Worm (Caenorhabditis elegans) whole organism, L2 larva: ENCODE measurements around the gene R11E3.1.
A peak's percentile ranks its signal among the peaks of the same experiment; 100 is the strongest.

Source experiments
- C34F6.9 ChIP-seq: fragments of 150-350 bp; optimal IDR thresholded peaks from 2 replicates; lab custom pipeline; 2014; ENCODE audit warnings: missing biosample characterization, missing genetic modification characterization
- F13H6.1 ChIP-seq: sonication (generic microtip); optimal IDR thresholded peaks from 2 replicates; lab custom pipeline; 2016; ENCODE audit warnings: missing genetic modification characterization, missing compliant biosample characterization
- R02D3.7 ChIP-seq: fragments of 150-350 bp; optimal IDR thresholded peaks from 2 replicates; lab custom pipeline; 2014; ENCODE audit warnings: missing biosample characterization, missing genetic modification characterization
- alr-1 ChIP-seq: fragments of 150-350 bp; optimal IDR thresholded peaks from 2 replicates; lab custom pipeline; 2014; ENCODE audit warnings: missing biosample characterization, missing genetic modification characterization
- aly-2 ChIP-seq: fragments of 150-350 bp; optimal IDR thresholded peaks from 2 replicates; lab custom pipeline; 2014; ENCODE audit warnings: missing biosample characterization, missing genetic modification characterization
- ama-1 ChIP-seq: fragments of 150-350 bp; optimal IDR thresholded peaks from 2 replicates; lab custom pipeline; 2018; ENCODE audit warnings: inconsistent platforms
- blmp-1 ChIP-seq: sonication (generic microtip); optimal IDR thresholded peaks from 2 replicates; lab custom pipeline; 2017; ENCODE audit warnings: missing genetic modification characterization, mild to moderate bottlenecking, missing compliant biosample characterization, antibody characterized with exemption, moderate library complexity; ENCODE audit not compliant: insufficient read depth
- ceh-16 ChIP-seq: fragments of 150-350 bp; optimal IDR thresholded peaks from 2 replicates; lab custom pipeline; 2014; ENCODE audit warnings: missing biosample characterization, missing genetic modification characterization
- ceh-82 ChIP-seq: fragments of 150-350 bp; optimal IDR thresholded peaks from 2 replicates; lab custom pipeline; 2014; ENCODE audit warnings: missing biosample characterization, missing genetic modification characterization
- crh-2 ChIP-seq: sonication (generic microtip); optimal IDR thresholded peaks from 2 replicates; lab custom pipeline; 2017; ENCODE audit warnings: missing biosample characterization, missing genetic modification characterization
- dmd-4 ChIP-seq: sonication (generic microtip); optimal IDR thresholded peaks from 2 replicates; lab custom pipeline; 2017; ENCODE audit warnings: missing biosample characterization, missing genetic modification characterization
- egl-27 ChIP-seq: sonication (generic microtip); optimal IDR thresholded peaks from 3 replicates; lab custom pipeline; 2017; ENCODE audit warnings: missing biosample characterization, missing genetic modification reagents, missing genetic modification characterization
- elt-1 ChIP-seq: fragments of 150-350 bp; optimal IDR thresholded peaks from 2 replicates; lab custom pipeline; 2014; ENCODE audit warnings: missing biosample characterization, missing genetic modification characterization
- elt-3 ChIP-seq: sonication (generic microtip); optimal IDR thresholded peaks from 2 replicates; lab custom pipeline; 2017; ENCODE audit warnings: missing biosample characterization, missing genetic modification characterization
- gmeb-1 ChIP-seq: fragments of 150-350 bp; optimal IDR thresholded peaks from 2 replicates; lab custom pipeline; 2014; ENCODE audit warnings: missing biosample characterization, missing genetic modification characterization
- lin-13 ChIP-seq: fragments of 150-350 bp; optimal IDR thresholded peaks from 2 replicates; lab custom pipeline; 2014; ENCODE audit warnings: missing biosample characterization, missing genetic modification reagents, missing genetic modification characterization
- lin-39 ChIP-seq: fragments of 150-350 bp; optimal IDR thresholded peaks from 2 replicates; lab custom pipeline; 2014; ENCODE audit warnings: missing biosample characterization, missing genetic modification reagents, missing genetic modification characterization
- lsy-2 ChIP-seq, 2 experiments: fragments of 150-350 bp in 1 of 2; sonication (generic microtip) in 1 of 2; optimal IDR thresholded peaks; 2 replicates each; lab custom pipeline; 2014 to 2017; ENCODE audit warnings: missing biosample characterization in 2 of 2, missing genetic modification characterization in 2 of 2
- mab-5 ChIP-seq: fragments of 150-350 bp; optimal IDR thresholded peaks from 2 replicates; lab custom pipeline; 2014; ENCODE audit warnings: missing biosample characterization, missing genetic modification characterization
- mbf-1 ChIP-seq: sonication (generic microtip); optimal IDR thresholded peaks from 2 replicates; lab custom pipeline; 2017; ENCODE audit warnings: missing biosample characterization, missing genetic modification characterization
- mdl-1 ChIP-seq, 2 experiments: fragments of 150-350 bp in 1 of 2; sonication (generic microtip) in 1 of 2; optimal IDR thresholded peaks; 2 replicates each; lab custom pipeline; 2017; ENCODE audit warnings: missing biosample characterization in 2 of 2, missing genetic modification characterization in 2 of 2
- nhr-10 ChIP-seq: sonication (generic microtip); optimal IDR thresholded peaks from 2 replicates; lab custom pipeline; 2017; ENCODE audit warnings: missing biosample characterization, missing genetic modification characterization
- nhr-12 ChIP-seq: fragments of 150-350 bp; optimal IDR thresholded peaks from 2 replicates; lab custom pipeline; 2014; ENCODE audit warnings: missing biosample characterization, missing genetic modification characterization
- nhr-129 ChIP-seq: fragments of 150-350 bp; optimal IDR thresholded peaks from 2 replicates; lab custom pipeline; 2014; ENCODE audit warnings: missing biosample characterization, missing genetic modification characterization
- nhr-21 ChIP-seq: fragments of 150-350 bp; optimal IDR thresholded peaks from 2 replicates; lab custom pipeline; 2014; ENCODE audit warnings: missing biosample characterization, missing genetic modification characterization
- nhr-23 ChIP-seq: fragments of 150-350 bp; optimal IDR thresholded peaks from 2 replicates; lab custom pipeline; 2014; ENCODE audit warnings: missing biosample characterization, missing genetic modification reagents, missing genetic modification characterization
- nhr-237 ChIP-seq: fragments of 150-350 bp; optimal IDR thresholded peaks from 2 replicates; lab custom pipeline; 2014; ENCODE audit warnings: missing biosample characterization, missing genetic modification characterization
- nhr-25 ChIP-seq: fragments of 150-350 bp; sonication (generic microtip); optimal IDR thresholded peaks from 3 replicates; lab custom pipeline; 2014; ENCODE audit warnings: missing biosample characterization, missing genetic modification characterization
- nhr-6 ChIP-seq: fragments of 150-350 bp; optimal IDR thresholded peaks from 2 replicates; lab custom pipeline; 2014; ENCODE audit warnings: missing biosample characterization, missing genetic modification characterization
- nhr-77 ChIP-seq: fragments of 150-350 bp; optimal IDR thresholded peaks from 2 replicates; lab custom pipeline; 2014; ENCODE audit warnings: missing biosample characterization, missing genetic modification characterization
- peb-1 ChIP-seq: fragments of 150-350 bp; optimal IDR thresholded peaks from 2 replicates; lab custom pipeline; 2014; ENCODE audit warnings: missing biosample characterization, missing genetic modification characterization
- sem-4 ChIP-seq: fragments of 150-350 bp; optimal IDR thresholded peaks from 2 replicates; lab custom pipeline; 2014; ENCODE audit warnings: missing biosample characterization, missing genetic modification reagents, missing genetic modification characterization
- skn-1 ChIP-seq: sonication (generic microtip); optimal IDR thresholded peaks from 2 replicates; lab custom pipeline; 2017; ENCODE audit warnings: missing biosample characterization, missing genetic modification characterization
- sma-3 ChIP-seq: sonication (generic microtip); optimal IDR thresholded peaks from 2 replicates; lab custom pipeline; 2016; ENCODE audit warnings: missing genetic modification reagents, missing genetic modification characterization, missing compliant biosample characterization
- sma-9 ChIP-seq, 2 experiments: fragments of 150-350 bp in 1 of 2; sonication (generic microtip) in 1 of 2; optimal IDR thresholded peaks; 2 replicates each; lab custom pipeline; 2014 to 2016; ENCODE audit warnings: missing genetic modification characterization in 2 of 2, mild to moderate bottlenecking in 1 of 2, missing biosample characterization in 1 of 2, missing compliant biosample characterization in 1 of 2, missing genetic modification reagents in 1 of 2, moderate library complexity in 1 of 2
- snpc-4 ChIP-seq: fragments of 150-350 bp; optimal IDR thresholded peaks from 2 replicates; lab custom pipeline; 2014; ENCODE audit warnings: missing biosample characterization, missing genetic modification characterization
- unc-39 ChIP-seq: fragments of 150-350 bp; optimal IDR thresholded peaks from 2 replicates; lab custom pipeline; 2014; ENCODE audit warnings: missing biosample characterization, missing genetic modification characterization
- unc-55 ChIP-seq: fragments of 150-350 bp; sonication (generic microtip); optimal IDR thresholded peaks from 3 replicates; lab custom pipeline; 2014; ENCODE audit warnings: missing biosample characterization, missing genetic modification reagents, missing genetic modification characterization
- ztf-1 ChIP-seq: fragments of 200-800 bp; sonication (Bioruptor generic); conservative IDR thresholded peaks from 2 replicates; pipeline ENCODE4 v1.3.6; 2022; ENCODE audit warnings: missing genetic modification characterization, missing compliant biosample characterization
- ztf-11 ChIP-seq: sonication (generic microtip); optimal IDR thresholded peaks from 2 replicates; lab custom pipeline; 2017; ENCODE audit warnings: missing biosample characterization, missing genetic modification characterization
- ztf-4 ChIP-seq: fragments of 150-350 bp; optimal IDR thresholded peaks from 2 replicates; lab custom pipeline; 2014; ENCODE audit warnings: missing biosample characterization, missing genetic modification characterization

The R11E3.1 gene

DNA sequence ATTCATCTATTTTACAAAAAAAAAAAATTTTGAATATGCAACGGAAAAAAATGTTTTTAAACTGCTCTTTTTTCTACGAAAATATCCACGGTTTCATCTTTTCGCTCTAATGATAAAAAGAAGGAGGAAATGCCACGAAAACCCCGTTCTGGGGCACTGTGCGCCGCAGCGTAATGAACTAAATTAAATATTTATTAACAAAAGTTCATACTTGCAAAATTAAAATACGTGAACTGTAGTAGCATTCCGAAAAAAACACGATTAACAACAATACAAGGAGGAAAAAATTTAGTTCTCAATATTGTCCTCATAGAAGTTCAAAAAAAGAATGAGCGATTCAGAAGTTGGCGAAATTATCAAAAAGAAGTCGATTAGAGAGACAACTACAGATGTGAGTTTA, at the start of gene R11E3.1:
Gene R11E3.1 (plus strand): TSS at position 301 of the 400 bp plus-strand sequence.
- TF ChIP-seq ztf-11 (no peak), nhr-21 (tag; lab: Kevin White, UChicago) (no peak), blmp-1 (tag; lab: Kevin White, UChicago) (no peak), snpc-4 (tag; lab: Kevin White, UChicago) (no peak), nhr-129 (tag; lab: Kevin White, UChicago) (no peak)

ce11 chrIV:4742480-4742879, 47.1 kb upstream of the R11E3.1 start:
- TF ChIP-seq unc-39 (tag; lab: Kevin White, UChicago) (no peak), sem-4 (no peak), egl-27 (no peak), sma-9 (GFP tag; optimal IDR thresholded peaks at IDR 0.05; lab: Kevin White, UChicago) (no peak), sma-9 (tag; optimal IDR thresholded peaks at IDR 0.05; lab: Kevin White, UChicago) (no peak), ztf-11 (no peak), nhr-237 (tag; lab: Kevin White, UChicago) (no peak), peb-1 (no peak), nhr-23 (no peak)

ce11 chrIV:4744167-4744566, 45.4 kb upstream of the R11E3.1 start, which contains the start of gene hoe-1:
Gene hoe-1, minus strand, starts transcription at chrIV:4744267.
- TF ChIP-seq ceh-82 (tag; lab: Kevin White, UChicago) = no peak
- no peak for TF ChIP-seq sma-3 (GFP tag; lab: Kevin White, UChicago)
- TF ChIP-seq mab-5 (tag; lab: Kevin White, UChicago) = no peak
- TF ChIP-seq lsy-2 (tag; optimal IDR thresholded peaks at IDR 0.05; lab: Kevin White, UChicago) = no peak
- no peak for TF ChIP-seq lin-13 (GFP tag; lab: Kevin White, UChicago)
- no peak for TF ChIP-seq egl-27
- TF ChIP-seq C34F6.9 (tag; lab: Kevin White, UChicago) = no peak
- no peak for TF ChIP-seq alr-1 (tag; lab: Kevin White, UChicago)
- no peak for TF ChIP-seq aly-2 (tag; lab: Kevin White, UChicago)

- TF ChIP-seq sma-3 (GFP tag; lab: Kevin White, UChicago) (peak; percentile 49), nhr-77 (tag; lab: Kevin White, UChicago) (no peak), ztf-11 (no peak), elt-1 (no peak), dmd-4 (tag; lab: Kevin White, UChicago) (peak; percentile 2), nhr-6 (tag; lab: Kevin White, UChicago) (peak; percentile 37), F13H6.1 (tag; lab: Kevin White, UChicago) (peak; percentile 35), lin-39 (tag; lab: Kevin White, UChicago) (no peak), ztf-4 (tag; lab: Kevin White, UChicago) (no peak), peb-1 (no peak), snpc-4 (tag; lab: Kevin White, UChicago) (peak; percentile 13), R02D3.7 (tag; lab: Kevin White, UChicago) (peak; percentile 62), ama-1 (lab: Kevin White, UChicago) (peak; percentile 27), mab-5 (tag; lab: Kevin White, UChicago) (peak; percentile 78), mbf-1 (tag; lab: Kevin White, UChicago) (no peak), lsy-2 (tag; optimal IDR thresholded peaks at IDR 0.05; lab: Kevin White, UChicago) (peak; percentile 93 to 96), nhr-12 (tag; lab: Kevin White, UChicago) (no peak), nhr-25 (tag; lab: Kevin White, UChicago) (peak; percentile 73), nhr-10 (tag; lab: Kevin White, UChicago) (no peak), elt-3 (tag; lab: Kevin White, UChicago) (no peak), nhr-129 (tag; lab: Kevin White, UChicago) (peak; percentile 69), sem-4 (no peak), nhr-237 (tag; lab: Kevin White, UChicago) (no peak), ceh-16 (peak; percentile 36), sma-9 (GFP tag; optimal IDR thresholded peaks at IDR 0.05; lab: Kevin White, UChicago) (peak; percentile 60), sma-9 (tag; optimal IDR thresholded peaks at IDR 0.05; lab: Kevin White, UChicago) (no peak), mdl-1 (tag; optimal IDR thresholded peaks at IDR 0.05; lab: Kevin White, UChicago) (peak in 1 of 2 experiments; percentile 9), gmeb-1 (peak; percentile 84), egl-27 (no peak), lin-13 (GFP tag; lab: Kevin White, UChicago) (peak; percentile 60), crh-2 (tag; lab: Kevin White, UChicago) (peak; percentile 74), unc-55 (GFP tag; lab: Kevin White, UChicago) (peak; percentile 82), skn-1 (tag; lab: Kevin White, UChicago) (no peak), unc-39 (tag; lab: Kevin White, UChicago) (no peak), ztf-1 (GFP tag; lab: Robert Waterston, UW) (no peak), nhr-21 (tag; lab: Kevin White, UChicago) (peak; percentile 43), C34F6.9 (tag; lab: Kevin White, UChicago) (peak; percentile 93)
Measured at ce11 chrIV:4745422-4745821, 44.1 kb upstream of the R11E3.1 start, which contains the start of gene timm-17B.1. Gene timm-17B.1, minus strand, starts transcription at chrIV:4745492.
